Worm (Caenorhabditis elegans) whole organism, L3 larva: ENCODE measurements around the gene Y46H3A.5.

Experiments used
- ceh-28 ChIP-seq: fragments of 150-350 bp; optimal IDR thresholded peaks from 2 replicates; lab custom pipeline; 2014; ENCODE audit warnings: missing biosample characterization, missing genetic modification reagents, missing genetic modification characterization
- nhr-12 ChIP-seq: fragments of 150-350 bp; optimal IDR thresholded peaks from 2 replicates; lab custom pipeline; 2014; ENCODE audit warnings: missing biosample characterization, missing genetic modification characterization
- unc-62 ChIP-seq: fragments of 150-350 bp; sonication (generic microtip); optimal IDR thresholded peaks from 4 replicates; lab custom pipeline; 2014; ENCODE audit warnings: missing biosample characterization, missing genetic modification reagents, missing genetic modification characterization

- TF ChIP-seq unc-62 (GFP tag; lab: Kevin White, UChicago) (no peak), ceh-28 (no peak), nhr-12 (tag; lab: Kevin White, UChicago) (no peak)
These were observed 15.3 kb upstream of the Y46H3A.5 start, which contains the start of gene Y32G9B.1 for ce11 chrV:1829973-1830372.
